Fruit fly (Drosophila melanogaster): ENCODE results near the gene CG32563.

Gene CG32563

dm6 chrX:17244854-17245253, 36.6 kb downstream of the CG32563 start, which contains the start of gene CG8915 (continued):
- no peak for TF ChIP-seq HmgZ (tag; optimal IDR thresholded peaks at IDR 0.05)
- no peak for TF ChIP-seq CG1792 (GFP tag; optimal IDR thresholded peaks at IDR 0.05)
- no peak for TF ChIP-seq aop (GFP tag; IDR thresholded peaks at IDR 0.05)
- TF ChIP-seq CG7786 (GFP tag; optimal IDR thresholded peaks at IDR 0.05) = no peak
- TF ChIP-seq dmrt11E (tag; optimal IDR thresholded peaks at IDR 0.05) = no peak
- no peak for TF ChIP-seq HHEX (GFP tag; optimal IDR thresholded peaks at IDR 0.05)
- TF ChIP-seq Chrac-16 (GFP tag; optimal IDR thresholded peaks at IDR 0.05) = no peak
- peak; percentile 79 for TF ChIP-seq bbx (GFP tag; IDR thresholded peaks at IDR 0.05; ENCODE audit: partially characterized antibody)
- no peak for TF ChIP-seq CG10979 (tag; optimal IDR thresholded peaks at IDR 0.05)
- TF ChIP-seq Awh (GFP tag; IDR thresholded peaks at IDR 0.05) = no peak
- no peak for TF ChIP-seq CG4730 (GFP tag; IDR thresholded peaks at IDR 0.05)
- no peak for TF ChIP-seq GATAe (GFP tag; conservative IDR thresholded peaks at IDR 0.05)
- no peak for TF ChIP-seq ewg (GFP tag; optimal IDR thresholded peaks at IDR 0.05)
- TF ChIP-seq CG9609 (GFP tag; optimal IDR thresholded peaks at IDR 0.05) = no peak
- peak; percentile 62 for TF ChIP-seq Bgb (GFP tag; IDR thresholded peaks at IDR 0.05; ENCODE audit: partially characterized antibody)
- TF ChIP-seq chn (GFP tag; optimal IDR thresholded peaks at IDR 0.05) = no peak
- no peak for TF ChIP-seq gce (GFP tag; IDR thresholded peaks at IDR 0.05)
- TF ChIP-seq Ravus (GFP tag; IDR thresholded peaks at IDR 0.05) = no peak
- no peak for TF ChIP-seq Hsf (GFP tag; optimal IDR thresholded peaks at IDR 0.05)
- TF ChIP-seq dan (GFP tag; IDR thresholded peaks at IDR 0.05) = no peak
- no peak for TF ChIP-seq CG3407 (GFP tag; optimal IDR thresholded peaks at IDR 0.05)
- no peak for TF ChIP-seq odd (GFP tag; optimal IDR thresholded peaks at IDR 0.05)
- no peak for TF ChIP-seq jumu (GFP tag; optimal IDR thresholded peaks at IDR 0.05)
- peak; percentile 9 for TF ChIP-seq Ets97D (GFP tag; optimal IDR thresholded peaks at IDR 0.05)
- TF ChIP-seq CG12769 (tag; optimal IDR thresholded peaks at IDR 0.05) = no peak
- TF ChIP-seq kah (GFP tag; optimal IDR thresholded peaks at IDR 0.05) = no peak
- TF ChIP-seq vfl (GFP tag; optimal IDR thresholded peaks at IDR 0.05) = no peak
- no peak for TF ChIP-seq Doc2 (GFP tag; IDR thresholded peaks at IDR 0.05)
- no peak for TF ChIP-seq CG13296 (GFP tag; optimal IDR thresholded peaks at IDR 0.05)
- no peak for TF ChIP-seq cwo (GFP tag; optimal IDR thresholded peaks at IDR 0.05)
- TF ChIP-seq Drgx (GFP tag; IDR thresholded peaks at IDR 0.05) = no peak
- TF ChIP-seq CG13624 (GFP tag; optimal IDR thresholded peaks at IDR 0.05) = peak; percentile 9
- TF ChIP-seq salm (tag; optimal IDR thresholded peaks at IDR 0.05) = no peak
- TF ChIP-seq CG8924 (tag; optimal IDR thresholded peaks at IDR 0.05) = no peak
- TF ChIP-seq CG4820 (GFP tag; optimal IDR thresholded peaks at IDR 0.05) = no peak
- TF ChIP-seq MESR4 (GFP tag; optimal IDR thresholded peaks at IDR 0.05) = peak; percentile 43
- TF ChIP-seq lola (GFP tag; optimal IDR thresholded peaks at IDR 0.05) = no peak
- TF ChIP-seq schlank (tag; optimal IDR thresholded peaks at IDR 0.05) = no peak
- no peak for TF ChIP-seq Mrtf (GFP tag; IDR thresholded peaks at IDR 0.05)
- TF ChIP-seq sens (GFP tag) = peak; percentile 71
- no peak for TF ChIP-seq hth (optimal IDR thresholded peaks at IDR 0.05)
- TF ChIP-seq CG1529 (GFP tag; optimal IDR thresholded peaks at IDR 0.05) = no peak
- no peak for TF ChIP-seq onecut (GFP tag; IDR thresholded peaks at IDR 0.05)
- TF ChIP-seq CG14860 (GFP tag; IDR thresholded peaks at IDR 0.05; ENCODE audit: partially characterized antibody) = peak; percentile 45
- no peak for TF ChIP-seq Dek (tag; optimal IDR thresholded peaks at IDR 0.05)
- peak; percentile 62; the same call in 3 of the 4 replicates for TF ChIP-seq Dll (GFP tag; IDR thresholded peaks at IDR 0.05; ENCODE audit: partially characterized antibody)
- TF ChIP-seq otp (GFP tag; IDR thresholded peaks at IDR 0.05) = no peak
- no peak for TF ChIP-seq Nf-YC (tag; optimal IDR thresholded peaks at IDR 0.05)
- no peak for TF ChIP-seq CG8359 (GFP tag; optimal IDR thresholded peaks at IDR 0.05; ENCODE audit: borderline replicate concordance)
- TF ChIP-seq Oli (tag; optimal IDR thresholded peaks at IDR 0.05) = no peak
- no peak for TF ChIP-seq CG8290 (GFP tag; optimal IDR thresholded peaks at IDR 0.05)
- no peak for TF ChIP-seq CG8290 (tag; optimal IDR thresholded peaks at IDR 0.05)
